Fruit fly (Drosophila melanogaster): ENCODE measurements around the gene CG7272.

Gene CG7272

DNA sequence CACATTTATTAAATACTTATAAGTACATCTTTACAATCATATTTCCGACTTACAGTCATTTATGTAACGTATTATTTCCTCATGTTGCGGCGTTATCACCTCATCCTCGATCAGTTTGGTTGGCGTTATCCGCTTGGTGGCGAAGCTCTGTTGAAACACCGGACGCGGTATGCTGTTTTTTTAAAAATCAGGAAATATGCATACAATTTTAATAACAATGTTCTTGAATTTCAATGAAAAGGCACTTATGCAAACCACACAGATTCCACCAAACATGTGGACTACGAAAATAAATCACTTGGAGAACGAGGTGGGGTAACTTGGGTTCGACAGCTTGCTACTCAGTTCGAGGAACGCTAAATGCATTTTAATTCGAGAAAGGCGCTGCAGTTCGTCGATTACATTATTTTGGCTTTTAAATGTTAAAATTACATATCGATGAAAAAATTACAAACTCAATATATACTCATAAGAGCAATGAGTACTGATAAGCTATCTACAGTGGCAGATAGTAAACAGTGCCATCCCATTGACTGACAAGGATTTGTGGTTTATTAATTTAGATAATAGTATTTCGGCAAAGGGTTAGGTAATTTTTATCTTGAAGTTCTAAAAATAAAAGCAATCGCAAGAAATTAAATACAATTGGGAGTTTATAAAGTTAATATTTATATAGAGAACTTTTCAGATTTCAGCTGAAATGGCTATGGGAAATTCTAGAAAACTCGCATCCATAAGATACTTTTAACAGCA is 5.6 kb downstream of the CG7272 start:
- TF ChIP-seq Myc (optimal IDR thresholded peaks at IDR 0.05) (no peak), psq (optimal IDR thresholded peaks at IDR 0.05) (no peak), Sin3A (optimal IDR thresholded peaks at IDR 0.05) (no peak), insv (optimal IDR thresholded peaks at IDR 0.05) (no peak), h (optimal IDR thresholded peaks at IDR 0.05) (no peak), ttk (optimal IDR thresholded peaks at IDR 0.05) (no peak)

DNA sequence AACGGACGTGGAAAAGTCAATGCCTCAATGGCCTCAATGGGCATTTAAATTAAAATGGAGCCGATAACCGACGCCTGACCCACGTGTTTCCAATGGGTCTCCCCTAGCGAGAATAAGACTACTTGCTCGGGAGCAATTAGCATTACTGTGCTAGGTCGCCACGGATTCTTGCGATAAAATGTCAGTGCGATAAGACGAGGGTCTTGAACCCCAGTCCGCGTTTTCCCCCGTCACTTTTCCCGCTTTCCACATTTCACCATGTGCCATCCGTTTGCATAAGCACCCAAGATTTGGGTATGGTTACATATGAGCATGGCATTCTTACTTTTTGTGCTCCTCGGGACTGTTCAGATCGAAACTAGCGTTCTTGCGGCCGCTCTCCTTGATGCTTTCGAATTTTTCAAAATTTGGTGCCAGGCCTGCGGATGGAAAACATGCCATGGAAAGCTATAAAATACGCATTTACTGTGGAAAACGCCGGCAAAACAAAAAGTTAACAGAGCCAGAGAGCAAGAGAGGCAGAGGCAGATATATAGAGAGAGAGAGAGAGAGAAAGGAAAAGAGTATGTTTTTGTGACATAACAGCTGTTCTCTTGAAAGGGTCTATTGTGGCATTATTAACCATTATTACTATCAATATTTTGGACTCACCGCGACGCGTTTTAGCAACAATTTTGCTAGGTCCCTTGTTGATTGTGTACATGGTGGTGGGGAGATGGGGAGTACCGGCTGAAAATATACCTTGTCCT is 6.6 kb downstream of the CG7272 start:
- TF ChIP-seq ttk (optimal IDR thresholded peaks at IDR 0.05) (no peak), Myc (optimal IDR thresholded peaks at IDR 0.05) (no peak)

DNA sequence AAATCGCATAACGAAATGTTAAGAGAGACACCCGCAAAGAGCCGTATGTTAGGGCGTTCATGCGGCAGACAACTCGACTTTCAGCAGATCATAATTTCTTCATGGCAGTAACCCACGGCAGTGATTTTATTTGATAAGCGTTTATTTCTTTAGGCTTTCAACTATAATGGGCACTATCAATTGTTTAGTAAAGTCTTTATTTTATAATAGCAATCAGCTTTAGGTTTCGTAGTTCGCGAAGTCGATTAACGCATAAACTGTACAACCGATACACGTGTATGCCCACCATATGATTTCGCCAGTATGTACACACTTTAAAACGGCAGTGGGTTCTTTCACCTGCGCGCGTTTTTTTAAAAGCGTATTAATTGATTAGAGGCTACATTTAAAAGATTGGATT is 7.5 kb downstream of the CG7272 start, which contains the start of gene CG7841:
Gene CG7841 (minus strand): TSS at position 20 of the 400 bp plus-strand sequence.
- TF ChIP-seq psq (optimal IDR thresholded peaks at IDR 0.05) (no peak), ttk (optimal IDR thresholded peaks at IDR 0.05) (no peak)

DNA sequence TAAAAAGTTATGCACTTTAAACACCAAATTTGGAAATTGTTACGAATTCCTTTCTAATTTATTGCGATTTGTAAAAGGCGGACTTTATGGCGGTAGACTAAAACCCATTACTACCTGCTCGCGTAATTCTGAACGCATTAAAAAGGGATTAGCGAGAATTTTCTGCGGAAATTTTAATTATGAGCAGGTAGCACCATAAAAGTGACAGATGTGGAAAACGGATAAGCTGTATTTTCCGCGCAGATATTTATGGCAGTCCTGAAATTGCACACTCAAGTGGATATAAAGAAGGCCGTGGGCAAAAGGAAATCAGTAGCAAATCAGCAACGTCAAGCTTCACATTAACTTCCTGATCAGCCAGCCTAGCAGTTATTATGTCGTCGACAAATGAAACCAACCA is 8.0 kb downstream of the CG7272 start, which contains the start of gene Z600:
Gene Z600 (plus strand): TSS at position 312 of the 400 bp plus-strand sequence.
- no peak for TF ChIP-seq Myc (optimal IDR thresholded peaks at IDR 0.05)

dm6 chr3L:15509398-15509797 is 8.7 kb downstream of the CG7272 start, which contains the start of the genes gdl and gdl-ORF39:
Gene gdl (plus strand): TSS chr3L:15509445.
Gene gdl-ORF39 (plus strand): TSS chr3L:15509445.
- TF ChIP-seq Sin3A (optimal IDR thresholded peaks at IDR 0.05) = no peak
- no peak for TF ChIP-seq Myc (optimal IDR thresholded peaks at IDR 0.05)
- TF ChIP-seq h (optimal IDR thresholded peaks at IDR 0.05) = no peak
- no peak for TF ChIP-seq insv (optimal IDR thresholded peaks at IDR 0.05)
- no peak for TF ChIP-seq psq (optimal IDR thresholded peaks at IDR 0.05)
- no peak for TF ChIP-seq ttk (optimal IDR thresholded peaks at IDR 0.05)

- TF ChIP-seq Myc (optimal IDR thresholded peaks at IDR 0.05) = no peak
- no peak for TF ChIP-seq insv (optimal IDR thresholded peaks at IDR 0.05)
- no peak for TF ChIP-seq psq (optimal IDR thresholded peaks at IDR 0.05)
- no peak for TF ChIP-seq h (optimal IDR thresholded peaks at IDR 0.05)
- no peak for TF ChIP-seq Sin3A (optimal IDR thresholded peaks at IDR 0.05)
- TF ChIP-seq ttk (optimal IDR thresholded peaks at IDR 0.05) = no peak
Observed at dm6 chr3L:15510787-15511186, 10.0 kb downstream of the CG7272 start, which contains the start of gene MsrA. Gene MsrA (plus strand): TSS chr3L:15511052.

DNA sequence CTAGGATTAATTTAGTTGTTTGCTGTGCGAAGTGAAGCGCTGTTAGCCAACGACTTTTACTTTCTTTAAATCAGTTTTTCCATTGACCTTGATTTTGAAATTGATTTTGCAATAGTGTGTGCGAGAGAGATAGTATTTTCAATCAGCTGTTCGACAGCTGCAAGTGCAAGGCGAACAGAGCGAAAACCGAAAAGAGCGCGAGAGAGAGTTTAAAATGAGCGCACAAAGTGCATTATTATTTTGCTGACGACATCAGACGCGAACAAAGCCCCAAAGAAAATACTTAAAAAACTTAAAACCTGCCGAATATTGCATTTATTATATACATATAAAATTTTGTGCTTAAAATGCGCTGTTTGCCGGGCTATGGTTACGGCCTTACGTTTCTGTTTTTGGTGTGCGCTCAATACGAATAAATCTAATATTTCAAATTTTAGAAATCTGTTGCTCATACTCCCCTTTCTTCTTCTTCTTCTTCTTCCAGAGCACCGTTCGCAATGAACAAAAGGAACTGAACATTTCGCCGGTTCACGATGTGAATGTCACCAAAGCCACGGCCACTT is 11.0 kb downstream of the CG7272 start:
- no peak for TF ChIP-seq ttk (optimal IDR thresholded peaks at IDR 0.05)
- no peak for TF ChIP-seq Myc (optimal IDR thresholded peaks at IDR 0.05)
- TF ChIP-seq insv (optimal IDR thresholded peaks at IDR 0.05) = no peak
- no peak for TF ChIP-seq h (optimal IDR thresholded peaks at IDR 0.05)

DNA sequence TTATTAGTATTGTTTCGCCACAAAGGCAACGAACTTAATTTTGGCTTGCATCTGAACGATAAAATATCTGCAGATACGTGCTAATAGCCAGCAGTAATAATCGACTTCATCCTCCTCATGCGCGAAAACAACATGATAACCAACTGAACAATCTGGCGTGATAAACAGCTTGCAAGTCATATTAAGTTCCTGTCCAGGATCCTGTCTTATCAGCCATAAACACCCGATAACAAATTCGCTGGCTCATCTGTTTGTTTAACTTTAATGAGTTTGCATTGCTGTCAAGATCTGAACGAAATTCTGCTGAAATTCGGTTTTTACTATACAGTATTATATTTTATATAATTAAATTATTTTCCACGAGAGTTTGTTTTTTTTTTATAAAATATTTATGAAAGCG is 12.5 kb downstream of the CG7272 start:
- TF ChIP-seq insv (optimal IDR thresholded peaks at IDR 0.05) (no peak), Myc (optimal IDR thresholded peaks at IDR 0.05) (no peak)

- TF ChIP-seq psq (optimal IDR thresholded peaks at IDR 0.05) (no peak), Sin3A (optimal IDR thresholded peaks at IDR 0.05) (no peak)
Observed at dm6 chr3L:15513726-15514125, 13.0 kb downstream of the CG7272 start.

- TF ChIP-seq h (optimal IDR thresholded peaks at IDR 0.05) = no peak
- no peak for TF ChIP-seq ttk (optimal IDR thresholded peaks at IDR 0.05)
- TF ChIP-seq Myc (optimal IDR thresholded peaks at IDR 0.05) = no peak
Observed at dm6 chr3L:15514405-15514804, 13.7 kb downstream of the CG7272 start.

- no peak for TF ChIP-seq ttk (optimal IDR thresholded peaks at IDR 0.05)
Observed at dm6 chr3L:15514814-15515495, 14.2 kb downstream of the CG7272 start.

DNA sequence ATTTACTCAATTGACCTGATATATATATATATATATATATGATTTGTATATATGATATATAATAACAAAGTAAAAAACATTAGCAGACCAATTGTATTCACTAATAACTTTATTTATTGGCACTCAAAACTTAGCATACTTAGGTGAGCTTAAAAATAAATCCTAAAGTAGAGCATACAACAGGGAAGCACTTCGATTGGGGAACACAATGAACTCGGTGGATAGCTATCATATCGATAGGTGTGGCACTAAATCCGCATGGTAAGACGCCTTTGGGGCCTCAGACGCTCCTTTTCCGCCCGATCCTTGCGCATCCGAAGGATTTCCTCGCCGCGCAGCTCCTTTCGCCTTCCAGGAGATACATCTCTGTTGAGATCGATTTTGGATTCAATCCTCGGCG is 15.7 kb downstream of the CG7272 start:
- TF ChIP-seq insv (optimal IDR thresholded peaks at IDR 0.05) (no peak), Myc (optimal IDR thresholded peaks at IDR 0.05) (no peak), ttk (optimal IDR thresholded peaks at IDR 0.05) (no peak), h (optimal IDR thresholded peaks at IDR 0.05) (no peak), psq (optimal IDR thresholded peaks at IDR 0.05) (no peak), Sin3A (optimal IDR thresholded peaks at IDR 0.05) (no peak)

DNA sequence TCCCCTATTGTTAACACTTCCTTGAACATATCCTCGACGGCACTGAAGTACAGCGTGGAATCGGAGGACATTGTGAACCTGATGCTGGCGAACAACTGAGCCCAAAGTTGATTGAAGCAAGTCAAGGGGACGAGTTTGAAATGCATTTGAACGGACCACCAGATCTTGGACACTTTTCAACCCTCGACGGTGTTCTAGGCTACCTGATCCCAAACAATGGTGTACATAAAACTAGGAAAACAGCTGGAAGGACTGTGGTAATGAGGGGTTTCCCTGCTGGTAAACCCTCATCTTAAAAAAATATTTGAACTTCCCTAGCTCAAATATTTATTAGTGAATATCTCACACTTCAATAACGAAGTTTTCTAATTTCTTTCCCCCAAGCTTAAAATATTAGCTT is 16.2 kb downstream of the CG7272 start, which contains the start of gene CG13454:
Gene CG13454 (minus strand): TSS at position 101 of the 400 bp plus-strand sequence.
- no peak for TF ChIP-seq Myc (optimal IDR thresholded peaks at IDR 0.05)
- TF ChIP-seq psq (optimal IDR thresholded peaks at IDR 0.05) = no peak
- no peak for TF ChIP-seq ttk (optimal IDR thresholded peaks at IDR 0.05)
- no peak for TF ChIP-seq Sin3A (optimal IDR thresholded peaks at IDR 0.05)
- TF ChIP-seq insv (optimal IDR thresholded peaks at IDR 0.05) = no peak
- TF ChIP-seq h (optimal IDR thresholded peaks at IDR 0.05) = no peak
